Fruit fly (Drosophila melanogaster) whole organism, embryonic: ENCODE results near the gene Ice2.
A peak's percentile ranks its signal among the peaks of the same experiment; 100 is the strongest.

Experiments
- Ada2b ChIP-seq: fragments of 200-800 bp; sonication (Bioruptor generic); IDR thresholded peaks from 2 replicates; pipeline ENCODE4 v1.3.6; 2022; ENCODE audit warnings: missing biosample characterization, missing genetic modification characterization
- Antp ChIP-seq: fragments of 200-800 bp; sonication (Bioruptor generic); optimal IDR thresholded peaks from 3 replicates; lab custom pipeline; 2016; ENCODE audit warnings: missing biosample characterization, missing genetic modification characterization
- Bteb2 ChIP-seq: fragments of 200-800 bp; sonication (Bioruptor generic); optimal IDR thresholded peaks from 2 replicates; lab custom pipeline; 2016; ENCODE audit warnings: missing biosample characterization, missing genetic modification characterization
- CG10431 ChIP-seq: fragments of 200-800 bp; sonication (Bioruptor generic); optimal IDR thresholded peaks from 3 replicates; lab custom pipeline; 2018; ENCODE audit warnings: missing biosample characterization, mild to moderate bottlenecking, missing genetic modification characterization
- CG10462 ChIP-seq: fragments of 200-800 bp; sonication (Bioruptor generic); optimal IDR thresholded peaks from 2 replicates; lab custom pipeline; 2016; ENCODE audit warnings: missing biosample characterization, missing genetic modification characterization
- CG11456 ChIP-seq: fragments of 200-800 bp; sonication (Bioruptor generic); IDR thresholded peaks from 3 replicates; pipeline ENCODE4 v1.3.6; 2022; ENCODE audit warnings: missing biosample characterization, missing genetic modification characterization
- CG12769 ChIP-seq: fragments of 200-800 bp; sonication (Bioruptor generic); optimal IDR thresholded peaks from 2 replicates; lab custom pipeline; 2019; ENCODE audit warnings: missing biosample characterization, mild to moderate bottlenecking, missing genetic modification characterization, moderate library complexity
- CG13287 ChIP-seq: fragments of 200-800 bp; sonication (Bioruptor generic); IDR thresholded peaks from 2 replicates; pipeline ENCODE4 v1.3.6; 2022; ENCODE audit warnings: missing biosample characterization, missing genetic modification characterization; ENCODE audit not compliant: partially characterized antibody
- CG13624 ChIP-seq: fragments of 200-800 bp; sonication (Bioruptor generic); optimal IDR thresholded peaks from 2 replicates; lab custom pipeline; 2016; ENCODE audit warnings: missing biosample characterization, missing genetic modification characterization
- CG14441 ChIP-seq: fragments of 200-800 bp; sonication (Bioruptor generic); IDR thresholded peaks from 2 replicates; pipeline ENCODE4 v1.3.6; 2022; ENCODE audit warnings: missing biosample characterization, missing genetic modification characterization
- CG14860 ChIP-seq: fragments of 200-800 bp; sonication (Bioruptor generic); IDR thresholded peaks from 3 replicates; pipeline ENCODE4 v1.3.6; 2022; ENCODE audit warnings: missing biosample characterization, missing genetic modification characterization; ENCODE audit not compliant: partially characterized antibody
- CG15269 ChIP-seq: fragments of 200-800 bp; sonication (Bioruptor generic); optimal IDR thresholded peaks from 2 replicates; lab custom pipeline; 2018; ENCODE audit warnings: missing biosample characterization, mild to moderate bottlenecking, missing genetic modification characterization, moderate library complexity
- CG15514 ChIP-seq: fragments of 200-800 bp; sonication (Bioruptor generic); optimal IDR thresholded peaks from 3 replicates; lab custom pipeline; 2017; ENCODE audit warnings: missing biosample characterization, missing genetic modification characterization, mild to moderate bottlenecking, moderate library complexity, missing genetic modification reagents
- CG16813 ChIP-seq: fragments of 200-800 bp; sonication (Bioruptor generic); IDR thresholded peaks from 3 replicates; pipeline ENCODE4 v1.3.6; 2022; ENCODE audit warnings: missing biosample characterization, missing genetic modification characterization; ENCODE audit not compliant: partially characterized antibody
- CG17328 ChIP-seq: fragments of 200-800 bp; sonication (Bioruptor generic); IDR thresholded peaks from 2 replicates; pipeline ENCODE4 v1.3.6; 2022; ENCODE audit warnings: missing biosample characterization, missing genetic modification characterization
- CG17359 ChIP-seq: fragments of 200-800 bp; sonication (Bioruptor generic); optimal IDR thresholded peaks from 3 replicates; lab custom pipeline; 2018; ENCODE audit warnings: missing biosample characterization, mild to moderate bottlenecking, missing genetic modification characterization, moderate library complexity
- CG17361 ChIP-seq: fragments of 200-800 bp; sonication (Bioruptor generic); IDR thresholded peaks from 3 replicates; pipeline ENCODE4 v1.3.6; 2022; ENCODE audit warnings: missing biosample characterization, missing genetic modification characterization
- CG1792 ChIP-seq: fragments of 200-800 bp; sonication (Bioruptor generic); optimal IDR thresholded peaks from 2 replicates; lab custom pipeline; 2016; ENCODE audit warnings: missing biosample characterization, missing genetic modification characterization
- CG18262 ChIP-seq: fragments of 200-800 bp; optimal IDR thresholded peaks from 3 replicates; lab custom pipeline; 2019; ENCODE audit warnings: missing biosample characterization, mild to moderate bottlenecking, missing genetic modification characterization, moderate library complexity
- CG2199 ChIP-seq: fragments of 200-800 bp; sonication (Bioruptor generic); IDR thresholded peaks from 3 replicates; pipeline ENCODE4 v1.3.6; 2022; ENCODE audit warnings: missing biosample characterization, missing genetic modification characterization
- CG2889 ChIP-seq: fragments of 200-800 bp; sonication (Bioruptor generic); IDR thresholded peaks from 3 replicates; pipeline ENCODE4 v1.3.6; 2022; ENCODE audit warnings: missing biosample characterization, missing genetic modification characterization
- CG30403 ChIP-seq: fragments of 200-800 bp; sonication (Bioruptor generic); optimal IDR thresholded peaks from 3 replicates; lab custom pipeline; 2016; ENCODE audit warnings: missing biosample characterization, missing genetic modification characterization
- CG4854 ChIP-seq: fragments of 200-800 bp; sonication (Bioruptor generic); optimal IDR thresholded peaks from 2 replicates; lab custom pipeline; 2016; ENCODE audit warnings: missing biosample characterization, missing genetic modification characterization, inconsistent platforms
- CG5180 ChIP-seq: fragments of 200-800 bp; sonication (Bioruptor generic); optimal IDR thresholded peaks from 3 replicates; lab custom pipeline; 2017; ENCODE audit warnings: missing biosample characterization, missing genetic modification characterization, mild to moderate bottlenecking, moderate library complexity, missing genetic modification reagents
- CG6654 ChIP-seq: fragments of 200-800 bp; sonication (Bioruptor generic); optimal IDR thresholded peaks from 2 replicates; lab custom pipeline; 2017; ENCODE audit warnings: missing biosample characterization, mild to moderate bottlenecking, missing genetic modification characterization
- CG6683 ChIP-seq: fragments of 200-800 bp; sonication (Bioruptor generic); optimal IDR thresholded peaks from 2 replicates; lab custom pipeline; 2017; ENCODE audit warnings: missing biosample characterization, mild to moderate bottlenecking, missing genetic modification characterization, missing genetic modification reagents
- CG7987 ChIP-seq: fragments of 200-800 bp; sonication (Bioruptor generic); optimal IDR thresholded peaks from 2 replicates; lab custom pipeline; 2018; ENCODE audit warnings: missing biosample characterization, mild to moderate bottlenecking, missing genetic modification characterization, moderate library complexity
- Doc2 ChIP-seq: fragments of 200-800 bp; sonication (Bioruptor generic); IDR thresholded peaks from 2 replicates; pipeline ENCODE4 v1.3.6; 2022; ENCODE audit warnings: missing biosample characterization, missing genetic modification characterization
- ERR ChIP-seq: fragments of 200-800 bp; sonication (Bioruptor generic); optimal IDR thresholded peaks from 2 replicates; lab custom pipeline; 2016; ENCODE audit warnings: missing biosample characterization, missing genetic modification characterization
- Hey ChIP-seq: fragments of 200-800 bp; sonication (Bioruptor generic); optimal IDR thresholded peaks from 3 replicates; lab custom pipeline; 2018; ENCODE audit warnings: missing biosample characterization, mild to moderate bottlenecking, missing genetic modification characterization
- Hr39 ChIP-seq: fragments of >200 bp; optimal IDR thresholded peaks from 2 replicates; lab custom pipeline; 2017
- Hr78 ChIP-seq, 2 experiments: fragments of 200-800 bp in 1 of 2; fragments of >200 bp in 1 of 2; sonication (Bioruptor generic) in 1 of 2; optimal IDR thresholded peaks; 2 replicates each; lab custom pipeline; 2017 to 2019; ENCODE audit warnings: missing biosample characterization in 2 of 2, missing genetic modification characterization in 2 of 2, mild to moderate bottlenecking in 1 of 2, moderate library complexity in 1 of 2
- MESR4 ChIP-seq: fragments of 200-800 bp; sonication (Bioruptor generic); optimal IDR thresholded peaks from 2 replicates; lab custom pipeline; 2018; ENCODE audit warnings: missing biosample characterization, mild to moderate bottlenecking, missing genetic modification characterization, moderate library complexity
- Side ChIP-seq: fragments of 200-800 bp; sonication (Bioruptor generic); optimal IDR thresholded peaks from 2 replicates; lab custom pipeline; 2016; ENCODE audit warnings: missing biosample characterization, missing genetic modification characterization
- Spps ChIP-seq: fragments of 200-800 bp; sonication (Bioruptor generic); optimal IDR thresholded peaks from 2 replicates; lab custom pipeline; 2018; ENCODE audit warnings: missing biosample characterization, mild to moderate bottlenecking, missing genetic modification characterization
- Sry-β ChIP-seq: fragments of 200-800 bp; sonication (Bioruptor generic); optimal IDR thresholded peaks from 2 replicates; lab custom pipeline; 2018; ENCODE audit warnings: missing biosample characterization, mild to moderate bottlenecking, missing genetic modification characterization, moderate library complexity
- YL-1 ChIP-seq: fragments of 200-800 bp; sonication (Bioruptor generic); optimal IDR thresholded peaks from 3 replicates; lab custom pipeline; 2017; ENCODE audit warnings: missing biosample characterization, mild to moderate bottlenecking, missing genetic modification characterization
- az2 ChIP-seq: fragments of 200-800 bp; sonication (Bioruptor generic); optimal IDR thresholded peaks from 3 replicates; lab custom pipeline; 2016; ENCODE audit warnings: missing biosample characterization, missing genetic modification characterization
- bowl ChIP-seq: fragments of 200-800 bp; sonication (Bioruptor generic); IDR thresholded peaks from 2 replicates; pipeline ENCODE4 v1.3.6; 2022; ENCODE audit warnings: missing biosample characterization, missing genetic modification characterization
- dmrt11E ChIP-seq: fragments of 200-800 bp; sonication (Bioruptor generic); optimal IDR thresholded peaks from 3 replicates; lab custom pipeline; 2018; ENCODE audit warnings: missing biosample characterization, mild to moderate bottlenecking, missing genetic modification characterization, moderate library complexity
- dmrt99B ChIP-seq: fragments of 200-800 bp; sonication (Bioruptor generic); optimal IDR thresholded peaks from 2 replicates; lab custom pipeline; 2018; ENCODE audit warnings: missing biosample characterization, mild to moderate bottlenecking, missing genetic modification characterization, moderate library complexity
- dpn ChIP-seq, 2 experiments: fragments of 200-800 bp; sonication (Bioruptor generic); optimal IDR thresholded peaks; 3 replicates each; lab custom pipeline; 2016; ENCODE audit warnings: missing biosample characterization in 2 of 2, missing genetic modification characterization in 2 of 2
- fd96Cb ChIP-seq: fragments of 200-800 bp; sonication (Bioruptor generic); optimal IDR thresholded peaks from 2 replicates; lab custom pipeline; 2018; ENCODE audit warnings: missing biosample characterization, mild to moderate bottlenecking, missing genetic modification characterization, moderate library complexity
- insv ChIP-seq, 2 experiments: fragments of 200-800 bp; sonication (Bioruptor generic); optimal IDR thresholded peaks; 3 replicates each; lab custom pipeline; 2016 to 2018; ENCODE audit warnings: missing biosample characterization in 2 of 2, missing genetic modification characterization in 2 of 2
- pita ChIP-seq: fragments of 200-800 bp; sonication (Bioruptor generic); optimal IDR thresholded peaks from 2 replicates; lab custom pipeline; 2017; ENCODE audit warnings: missing biosample characterization, mild to moderate bottlenecking, missing genetic modification characterization
- slou ChIP-seq: fragments of 200-800 bp; sonication (Bioruptor generic); optimal IDR thresholded peaks from 3 replicates; lab custom pipeline; 2016; ENCODE audit warnings: missing biosample characterization, missing genetic modification characterization
- tup ChIP-seq: fragments of 200-800 bp; sonication (Bioruptor generic); optimal IDR thresholded peaks from 2 replicates; lab custom pipeline; 2016; ENCODE audit warnings: missing biosample characterization, mild to moderate bottlenecking, missing genetic modification characterization, moderate library complexity
- twi ChIP-seq: fragments of 200-800 bp; optimal IDR thresholded peaks from 2 replicates; lab custom pipeline; 2019; ENCODE audit warnings: missing biosample characterization, mild to moderate bottlenecking, missing genetic modification characterization, moderate library complexity
- zfh2 ChIP-seq: fragments of 200-800 bp; sonication (Bioruptor generic); optimal IDR thresholded peaks from 2 replicates; lab custom pipeline; 2016; ENCODE audit warnings: missing biosample characterization, missing genetic modification characterization

Ice2 gene

DNA sequence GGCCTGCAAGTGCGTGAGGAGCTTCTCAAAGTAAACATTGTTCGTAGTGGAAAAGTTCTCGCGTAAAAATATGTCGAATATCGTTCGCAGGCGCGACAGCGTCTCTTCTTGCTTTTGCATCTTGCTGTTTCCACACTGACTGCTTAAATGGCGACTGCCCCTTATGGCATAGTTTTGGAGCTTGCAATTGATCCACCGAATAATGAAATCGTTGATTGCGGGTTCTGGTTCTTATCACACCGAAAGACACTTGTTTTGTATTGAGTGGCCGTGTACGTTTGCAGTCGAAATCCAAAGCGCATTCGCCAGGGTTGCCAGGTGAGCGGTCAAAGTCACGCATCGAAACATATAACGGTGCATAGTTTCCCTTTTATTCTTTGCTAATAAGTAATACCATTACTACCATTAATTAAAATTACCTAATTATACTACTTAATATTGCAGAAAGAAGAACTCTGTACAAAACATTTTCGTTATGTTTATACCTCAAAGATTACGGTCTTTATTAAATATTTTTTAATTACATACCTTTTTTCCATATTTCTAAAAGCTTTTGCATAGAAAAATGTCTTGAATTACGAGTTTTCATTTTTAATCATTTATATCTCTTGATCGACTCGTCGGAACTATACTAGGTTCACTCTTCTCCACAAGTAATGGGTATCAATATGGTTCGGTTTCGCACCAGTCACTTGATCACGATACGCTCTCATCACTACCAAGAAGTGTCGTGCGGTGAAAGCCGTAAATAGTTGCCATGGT is 28.4 kb upstream of the Ice2 start, which contains the start of the genes CG7044 and Tbc1d22 (continued):
- TF ChIP-seq tup (GFP tag; lab: Kevin White, UChicago): no peak
- no peak for TF ChIP-seq CG2889 (GFP tag; lab: Robert Waterston, UW)
- no peak for TF ChIP-seq CG15269 (tag; lab: Kevin White, UChicago)
- peak; percentile 58 for TF ChIP-seq az2 (GFP tag; lab: Kevin White, UChicago)
- no peak for TF ChIP-seq CG15514 (GFP tag; lab: Kevin White, UChicago)
- no peak for TF ChIP-seq ERR
- TF ChIP-seq CG6654 (GFP tag; lab: Kevin White, UChicago): no peak
- TF ChIP-seq Hr39 (lab: Kevin White, UChicago): no peak
- peak; percentile 70 for TF ChIP-seq zfh2 (GFP tag; lab: Kevin White, UChicago)
- TF ChIP-seq Antp (GFP tag; lab: Kevin White, UChicago): no peak
- no peak for TF ChIP-seq Bteb2 (GFP tag; lab: Kevin White, UChicago)
- no peak for TF ChIP-seq CG14441 (GFP tag; lab: Robert Waterston, UW)
- TF ChIP-seq CG12769 (tag; lab: Kevin White, UChicago): no peak
- TF ChIP-seq Side (GFP tag; lab: Kevin White, UChicago): no peak
- TF ChIP-seq Sry-β (GFP tag; lab: Kevin White, UChicago): peak; percentile 78
- no peak for TF ChIP-seq Ada2b (GFP tag; lab: Robert Waterston, UW)
- no peak; the same call in 2 of the 3 replicates for TF ChIP-seq CG11456
- no peak for TF ChIP-seq Doc2 (GFP tag; lab: Robert Waterston, UW)
- no peak for TF ChIP-seq CG6683 (GFP tag; lab: Kevin White, UChicago)
- no peak for TF ChIP-seq insv (GFP tag; optimal IDR thresholded peaks at IDR 0.05; lab: Kevin White, UChicago)
- peak; percentile 83 for TF ChIP-seq CG30403 (GFP tag; lab: Kevin White, UChicago)
- peak; percentile 25 for TF ChIP-seq slou
- TF ChIP-seq bowl (GFP tag; lab: Robert Waterston, UW): no peak
- TF ChIP-seq YL-1 (GFP tag; lab: Kevin White, UChicago): no peak
- TF ChIP-seq CG17359 (tag; lab: Kevin White, UChicago): no peak
- TF ChIP-seq Spps (tag; lab: Kevin White, UChicago): no peak
- TF ChIP-seq pita (GFP tag; lab: Kevin White, UChicago): no peak
- TF ChIP-seq dmrt99B: no peak
- no peak for TF ChIP-seq fd96Cb (tag; lab: Kevin White, UChicago)
- peak; percentile 38 to 70 for TF ChIP-seq dpn (GFP tag; optimal IDR thresholded peaks at IDR 0.05; lab: Kevin White, UChicago)
- peak; percentile 1 for TF ChIP-seq CG10462 (GFP tag; lab: Kevin White, UChicago)
- peak; percentile 47; the same call in 1 of the 3 replicates for TF ChIP-seq CG14860 (GFP tag; lab: Robert Waterston, UW)
- TF ChIP-seq Hey: no peak
- TF ChIP-seq CG18262: peak; percentile 51
- 0 out of 3 replicates have a peak, but pooled peaks have one; percentile 34 for TF ChIP-seq CG2199 (GFP tag; lab: Robert Waterston, UW)
- no peak for TF ChIP-seq CG1792 (GFP tag; lab: Kevin White, UChicago)
- TF ChIP-seq MESR4 (GFP tag; lab: Kevin White, UChicago): peak; percentile 62
- no peak for TF ChIP-seq CG4854 (GFP tag; lab: Kevin White, UChicago)
- TF ChIP-seq CG17328 (GFP tag; lab: Robert Waterston, UW): no peak
- TF ChIP-seq dmrt11E (tag; lab: Kevin White, UChicago): peak; percentile 62
- TF ChIP-seq CG17361 (GFP tag; lab: Robert Waterston, UW): peak; percentile 90
- TF ChIP-seq CG10431 (GFP tag; lab: Kevin White, UChicago): no peak
- TF ChIP-seq CG13624 (GFP tag; lab: Kevin White, UChicago): peak; percentile 28
- peak; percentile 40; the same call in 2 of the 3 replicates for TF ChIP-seq CG16813 (GFP tag; lab: Robert Waterston, UW)
- TF ChIP-seq Hr78 (GFP tag; optimal IDR thresholded peaks at IDR 0.05; lab: Kevin White, UChicago): no peak
- peak; percentile 22 for TF ChIP-seq twi (tag; lab: Kevin White, UChicago)
- 0 out of 2 replicates have a peak, but pooled peaks have one; percentile 7 for TF ChIP-seq CG13287
- no peak for TF ChIP-seq CG5180 (GFP tag; lab: Kevin White, UChicago)
- no peak for TF ChIP-seq CG7987 (GFP tag; lab: Kevin White, UChicago)
